Worm (Caenorhabditis elegans): ENCODE measurements around the gene B0545.4.

DNA sequence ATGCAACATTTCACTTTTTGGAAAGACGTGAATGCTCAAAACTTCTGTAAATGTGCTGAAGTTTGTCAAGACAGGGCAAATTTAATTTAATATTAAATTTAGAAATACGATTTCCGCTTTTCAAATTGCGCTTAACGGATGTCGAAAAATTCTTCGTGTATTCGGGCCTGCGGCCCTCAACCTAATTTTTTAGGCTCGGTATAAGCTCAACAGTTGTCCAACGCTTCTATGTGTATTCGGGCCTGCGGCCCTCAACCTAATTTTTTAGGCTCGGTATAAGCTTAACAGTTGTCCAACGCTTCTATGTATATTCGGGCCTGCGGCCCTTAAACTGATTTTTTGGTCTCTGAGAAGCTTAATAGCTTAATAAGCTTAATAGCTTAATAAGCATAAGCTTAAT, 9.6 kb upstream of the B0545.4 start:
- TF ChIP-seq him-1 (tag; optimal IDR thresholded peaks at IDR 0.05) (no peak), W03F9.2 (tag; optimal IDR thresholded peaks at IDR 0.05) (no peak)

Data from whole organism, L4/young adult.